Fruit fly (Drosophila melanogaster) whole organism, embryonic: ENCODE data around the gene Ndfip.
A peak's percentile ranks its signal among the peaks of the same experiment; 100 is the strongest.

Experiments used
- Asciz ChIP-seq: fragments of 200-800 bp; sonication (Bioruptor generic); optimal IDR thresholded peaks from 2 replicates; lab custom pipeline; 2017; ENCODE audit warnings: missing biosample characterization, mild to moderate bottlenecking, missing genetic modification characterization, missing genetic modification reagents
- BEAF-32 ChIP-seq: fragments of 200-800 bp; sonication (Bioruptor generic); optimal IDR thresholded peaks from 3 replicates; lab custom pipeline; 2017; ENCODE audit warnings: missing biosample characterization, missing genetic modification characterization, mild to moderate bottlenecking, moderate library complexity, missing genetic modification reagents
- BtbVII ChIP-seq: fragments of 200-800 bp; sonication (Bioruptor generic); optimal IDR thresholded peaks from 3 replicates; lab custom pipeline; 2017; ENCODE audit warnings: missing biosample characterization, mild to moderate bottlenecking, missing genetic modification characterization
- CG10274 ChIP-seq: fragments of 200-800 bp; sonication (Bioruptor generic); optimal IDR thresholded peaks from 3 replicates; lab custom pipeline; 2017; ENCODE audit warnings: missing biosample characterization, mild to moderate bottlenecking, missing genetic modification characterization
- CG11093 ChIP-seq: fragments of 200-800 bp; sonication (Bioruptor generic); IDR thresholded peaks from 3 replicates; pipeline ENCODE4 v1.3.6; 2022; ENCODE audit warnings: missing biosample characterization, missing genetic modification characterization
- CG11398 ChIP-seq: fragments of 200-800 bp; sonication (Bioruptor generic); optimal IDR thresholded peaks from 2 replicates; lab custom pipeline; 2016; ENCODE audit warnings: missing biosample characterization, missing genetic modification characterization
- CG12219 ChIP-seq: fragments of 200-800 bp; sonication (Bioruptor generic); optimal IDR thresholded peaks from 3 replicates; lab custom pipeline; 2018; ENCODE audit warnings: missing biosample characterization, mild to moderate bottlenecking, missing genetic modification characterization
- CG13424 ChIP-seq: fragments of 200-800 bp; sonication (Bioruptor generic); optimal IDR thresholded peaks from 2 replicates; lab custom pipeline; 2019; ENCODE audit warnings: missing biosample characterization, mild to moderate bottlenecking, missing genetic modification characterization, moderate library complexity
- CG14441 ChIP-seq: fragments of 200-800 bp; sonication (Bioruptor generic); IDR thresholded peaks from 2 replicates; pipeline ENCODE4 v1.3.6; 2022; ENCODE audit warnings: missing biosample characterization, missing genetic modification characterization
- CG15011 ChIP-seq: fragments of 200-800 bp; sonication (Bioruptor generic); optimal IDR thresholded peaks from 3 replicates; lab custom pipeline; 2018; ENCODE audit warnings: missing biosample characterization, mild to moderate bottlenecking, missing genetic modification characterization
- CG15073 ChIP-seq: fragments of 200-800 bp; sonication (Bioruptor generic); optimal IDR thresholded peaks from 2 replicates; lab custom pipeline; 2016; ENCODE audit warnings: missing biosample characterization, missing genetic modification characterization
- CG1602 ChIP-seq: fragments of 200-800 bp; sonication (Bioruptor generic); optimal IDR thresholded peaks from 3 replicates; lab custom pipeline; 2016; ENCODE audit warnings: missing biosample characterization, missing genetic modification characterization
- CG17802 ChIP-seq: fragments of 200-800 bp; sonication (Bioruptor generic); optimal IDR thresholded peaks from 2 replicates; lab custom pipeline; 2018; ENCODE audit warnings: missing biosample characterization, mild to moderate bottlenecking, missing genetic modification characterization, moderate library complexity
- CG2120 ChIP-seq: fragments of 200-800 bp; sonication (Bioruptor generic); optimal IDR thresholded peaks from 3 replicates; lab custom pipeline; 2016; ENCODE audit warnings: missing biosample characterization, missing genetic modification characterization
- CG32767 ChIP-seq: fragments of 200-800 bp; sonication (Bioruptor generic); IDR thresholded peaks from 2 replicates; pipeline ENCODE4 v1.3.6; 2022; ENCODE audit warnings: missing biosample characterization, missing genetic modification characterization
- CG4282 ChIP-seq: fragments of 200-800 bp; sonication (Bioruptor generic); optimal IDR thresholded peaks from 2 replicates; lab custom pipeline; 2016; ENCODE audit warnings: missing biosample characterization, missing genetic modification characterization
- CG7839 ChIP-seq: fragments of 200-800 bp; sonication (Bioruptor generic); optimal IDR thresholded peaks from 3 replicates; lab custom pipeline; 2018; ENCODE audit warnings: missing biosample characterization, mild to moderate bottlenecking, missing genetic modification characterization, moderate library complexity
- CG9437 ChIP-seq: fragments of 200-800 bp; sonication (Bioruptor generic); optimal IDR thresholded peaks from 2 replicates; lab custom pipeline; 2018; ENCODE audit warnings: missing biosample characterization, mild to moderate bottlenecking, missing genetic modification characterization
- CTCF ChIP-seq: fragments of 200-800 bp; sonication (Bioruptor generic); optimal IDR thresholded peaks from 2 replicates; lab custom pipeline; 2017; ENCODE audit warnings: missing biosample characterization, mild to moderate bottlenecking, missing genetic modification characterization, moderate library complexity
- CkIIα-i1 ChIP-seq: fragments of 200-800 bp; sonication (Bioruptor generic); IDR thresholded peaks from 2 replicates; pipeline ENCODE4 v1.3.6; 2022; ENCODE audit warnings: missing biosample characterization, missing genetic modification characterization
- Hand ChIP-seq: fragments of 200-800 bp; sonication (Bioruptor generic); optimal IDR thresholded peaks from 2 replicates; lab custom pipeline; 2017; ENCODE audit warnings: mild to moderate bottlenecking, missing biosample characterization, missing genetic modification reagents, missing genetic modification characterization
- Hey ChIP-seq: fragments of 200-800 bp; sonication (Bioruptor generic); optimal IDR thresholded peaks from 3 replicates; lab custom pipeline; 2018; ENCODE audit warnings: missing biosample characterization, mild to moderate bottlenecking, missing genetic modification characterization
- Hr3 ChIP-seq: fragments of 200-800 bp; sonication (Bioruptor generic); optimal IDR thresholded peaks from 3 replicates; lab custom pipeline; 2016; ENCODE audit warnings: missing biosample characterization, missing genetic modification characterization
- Hr39 ChIP-seq: fragments of >200 bp; optimal IDR thresholded peaks from 2 replicates; lab custom pipeline; 2017
- Hsf ChIP-seq: fragments of 200-800 bp; sonication (Bioruptor generic); optimal IDR thresholded peaks from 3 replicates; lab custom pipeline; 2016; ENCODE audit warnings: missing biosample characterization, missing genetic modification characterization
- Jarid2 ChIP-seq: fragments of 200-800 bp; sonication (Bioruptor generic); optimal IDR thresholded peaks from 3 replicates; lab custom pipeline; 2017; ENCODE audit warnings: mild to moderate bottlenecking, missing biosample characterization, missing genetic modification reagents, missing genetic modification characterization
- NC2α ChIP-seq: fragments of 200-800 bp; sonication (Bioruptor generic); optimal IDR thresholded peaks from 2 replicates; lab custom pipeline; 2016; ENCODE audit warnings: missing biosample characterization, missing genetic modification characterization
- Oaz ChIP-seq: fragments of 200-800 bp; sonication (Bioruptor generic); IDR thresholded peaks from 2 replicates; pipeline ENCODE4 v1.3.6; 2022; ENCODE audit warnings: missing biosample characterization, missing genetic modification characterization
- Sox100B ChIP-seq: fragments of 200-800 bp; sonication (Bioruptor generic); optimal IDR thresholded peaks from 3 replicates; lab custom pipeline; 2018; ENCODE audit warnings: missing biosample characterization, mild to moderate bottlenecking, missing genetic modification characterization
- TFAM ChIP-seq: fragments of 200-800 bp; sonication (Bioruptor generic); optimal IDR thresholded peaks from 2 replicates; lab custom pipeline; 2017; ENCODE audit warnings: missing biosample characterization, missing genetic modification characterization, inconsistent platforms
- Tbp ChIP-seq: fragments of >200 bp; optimal IDR thresholded peaks from 2 replicates; lab custom pipeline; 2018; ENCODE audit warnings: missing biosample characterization, missing genetic modification characterization
- ac ChIP-seq: fragments of 200-800 bp; sonication (Bioruptor generic); optimal IDR thresholded peaks from 3 replicates; lab custom pipeline; 2017; ENCODE audit warnings: missing biosample characterization, mild to moderate bottlenecking, missing genetic modification characterization
- al ChIP-seq: fragments of 200-800 bp; sonication (Bioruptor generic); IDR thresholded peaks from 2 replicates; pipeline ENCODE4 v1.3.6; 2022; ENCODE audit warnings: missing biosample characterization, missing genetic modification characterization
- aop ChIP-seq: fragments of 200-800 bp; sonication (Bioruptor generic); IDR thresholded peaks from 2 replicates; pipeline ENCODE4 v1.3.6; 2022; ENCODE audit warnings: missing biosample characterization, missing genetic modification characterization
- ara ChIP-seq: fragments of 200-800 bp; sonication (Bioruptor generic); IDR thresholded peaks from 2 replicates; pipeline ENCODE4 v1.3.6; 2022; ENCODE audit warnings: missing biosample characterization, missing genetic modification characterization
- bbx ChIP-seq: fragments of 200-800 bp; sonication (Bioruptor generic); IDR thresholded peaks from 2 replicates; pipeline ENCODE4 v1.3.6; 2022; ENCODE audit warnings: missing biosample characterization, missing genetic modification characterization; ENCODE audit not compliant: partially characterized antibody
- cas ChIP-seq: fragments of 200-800 bp; sonication (Bioruptor generic); IDR thresholded peaks from 2 replicates; pipeline ENCODE4 v1.3.6; 2022; ENCODE audit warnings: missing biosample characterization, missing genetic modification characterization
- caup ChIP-seq: fragments of 200-800 bp; sonication (Bioruptor generic); optimal IDR thresholded peaks from 3 replicates; lab custom pipeline; 2017; ENCODE audit warnings: missing biosample characterization, mild to moderate bottlenecking, missing genetic modification characterization, moderate library complexity; ENCODE audit not compliant: severe bottlenecking
- chm ChIP-seq: fragments of 200-800 bp; sonication (Bioruptor generic); IDR thresholded peaks from 2 replicates; pipeline ENCODE4 v1.3.6; 2022; ENCODE audit warnings: missing biosample characterization, missing genetic modification characterization
- dm ChIP-seq: fragments of 200-800 bp; sonication (Bioruptor generic); optimal IDR thresholded peaks from 3 replicates; lab custom pipeline; 2016; ENCODE audit warnings: missing biosample characterization, missing genetic modification characterization
- dpn ChIP-seq, 2 experiments: fragments of 200-800 bp; sonication (Bioruptor generic); optimal IDR thresholded peaks; 3 replicates each; lab custom pipeline; 2016; ENCODE audit warnings: missing biosample characterization in 2 of 2, missing genetic modification characterization in 2 of 2
- eyg ChIP-seq: fragments of 200-800 bp; sonication (Bioruptor generic); optimal IDR thresholded peaks from 3 replicates; lab custom pipeline; 2016; ENCODE audit warnings: missing biosample characterization, missing genetic modification characterization
- jigr1 ChIP-seq: fragments of 200-800 bp; sonication (Bioruptor generic); IDR thresholded peaks from 3 replicates; pipeline ENCODE4 v1.3.6; 2022; ENCODE audit warnings: missing biosample characterization, missing genetic modification characterization
- klu ChIP-seq: fragments of 200-800 bp; sonication (Bioruptor generic); IDR thresholded peaks from 2 replicates; pipeline ENCODE4 v1.3.6; 2022; ENCODE audit warnings: missing biosample characterization, missing genetic modification characterization
- lilli ChIP-seq: fragments of 200-800 bp; sonication (Bioruptor generic); optimal IDR thresholded peaks from 3 replicates; lab custom pipeline; 2016; ENCODE audit warnings: missing biosample characterization, missing genetic modification characterization
- lov ChIP-seq, 2 experiments: fragments of 200-800 bp in 1 of 2; fragments of >200 bp in 1 of 2; sonication (Bioruptor generic) in 1 of 2; IDR thresholded peaks in 1 of 2; optimal IDR thresholded peaks in 1 of 2; 2 replicates in 1 of 2; 3 replicates in 1 of 2; pipeline versions ENCODE4 v1.3.6 to Lab custom; 2017 to 2022; ENCODE audit warnings: missing biosample characterization in 1 of 2, missing genetic modification characterization in 1 of 2
- mam ChIP-seq: fragments of 200-800 bp; sonication (Bioruptor generic); optimal IDR thresholded peaks from 3 replicates; lab custom pipeline; 2016; ENCODE audit warnings: missing biosample characterization, missing genetic modification characterization
- prd ChIP-seq, 3 experiments: fragments of >200 bp in 2 of 3; fragments of 200-800 bp in 1 of 3; sonication (Bioruptor generic) in 1 of 3; optimal IDR thresholded peaks in 2 of 3; IDR thresholded peaks in 1 of 3; 2 replicates in 2 of 3; 3 replicates in 1 of 3; pipeline versions ENCODE4 v1.3.6 to Lab custom; 2017 to 2022; ENCODE audit warnings: missing biosample characterization in 1 of 3, missing genetic modification characterization in 1 of 3
- scrt ChIP-seq: fragments of 200-800 bp; sonication (Bioruptor generic); optimal IDR thresholded peaks from 2 replicates; lab custom pipeline; 2018; ENCODE audit warnings: missing biosample characterization, mild to moderate bottlenecking, missing genetic modification characterization, moderate library complexity
- ttk ChIP-seq: fragments of 200-800 bp; sonication (Bioruptor generic); IDR thresholded peaks from 2 replicates; pipeline ENCODE4 v2.1.2; 2022; ENCODE audit warnings: missing biosample characterization, missing genetic modification characterization
- vfl ChIP-seq: fragments of 200-800 bp; sonication (Bioruptor generic); optimal IDR thresholded peaks from 2 replicates; lab custom pipeline; 2016; ENCODE audit warnings: missing biosample characterization, missing genetic modification characterization
- z ChIP-seq: fragments of 200-800 bp; sonication (Bioruptor generic); IDR thresholded peaks from 3 replicates; pipeline ENCODE4 v1.3.6; 2022; ENCODE audit warnings: missing biosample characterization, missing genetic modification characterization

Gene Ndfip

dm6 chr3L:17655837-17656308 is 1.8 kb upstream of the Ndfip start (continued):
- TF ChIP-seq CG4282 (peak; percentile 6), CG1602 (GFP tag; lab: Kevin White, UChicago) (no peak), CG11093 (no peak), CTCF (GFP tag; lab: Kevin White, UChicago) (peak; percentile 66), ac (GFP tag; lab: Kevin White, UChicago) (no peak), ara (GFP tag; lab: Robert Waterston, UW) (no peak), bbx (no peak), NC2α (GFP tag; lab: Kevin White, UChicago) (no peak), Tbp (GFP tag; lab: Kevin White, UChicago) (no peak), chm (GFP tag; lab: Robert Waterston, UW) (no peak), dpn (GFP tag; optimal IDR thresholded peaks at IDR 0.05; lab: Kevin White, UChicago) (no peak), CG32767 (no peak), mam (GFP tag; lab: Kevin White, UChicago) (no peak), z (GFP tag; lab: Robert Waterston, UW) (no peak), eyg (GFP tag; lab: Kevin White, UChicago) (no peak), CG15073 (GFP tag; lab: Kevin White, UChicago) (no peak), TFAM (GFP tag; lab: Kevin White, UChicago) (no peak), CkIIα-i1 (no peak), lov (optimal IDR thresholded peaks at IDR 0.05; lab: Kevin White, UChicago) (no peak), lov (GFP tag; IDR thresholded peaks at IDR 0.05; lab: Robert Waterston, UW) (0 out of 3 replicates have a peak, but pooled peaks have one; percentile 18), CG9437 (GFP tag; lab: Kevin White, UChicago) (no peak), CG2120 (GFP tag; lab: Kevin White, UChicago) (peak; percentile 37), Hr39 (lab: Kevin White, UChicago) (no peak), lilli (GFP tag; lab: Kevin White, UChicago) (no peak), Hsf (no peak), BEAF-32 (GFP tag; lab: Kevin White, UChicago) (no peak), caup (GFP tag; lab: Kevin White, UChicago) (peak; percentile 82), al (GFP tag; lab: Robert Waterston, UW) (no peak), aop (GFP tag; lab: Robert Waterston, UW) (no peak), CG15011 (peak; percentile 19), ttk (GFP tag; lab: Robert Waterston, UW) (no peak), Hey (peak; percentile 68), CG11398 (GFP tag; lab: Kevin White, UChicago) (no peak), BtbVII (GFP tag; lab: Kevin White, UChicago) (peak; percentile 87), CG14441 (GFP tag; lab: Robert Waterston, UW) (no peak), CG7839 (tag; lab: Kevin White, UChicago) (peak; percentile 6), dm (GFP tag; lab: Kevin White, UChicago) (peak; percentile 4), prd (optimal IDR thresholded peaks at IDR 0.05; lab: Kevin White, UChicago) (no peak), prd (GFP tag; IDR thresholded peaks at IDR 0.05; lab: Robert Waterston, UW) (no peak), CG12219 (GFP tag; lab: Kevin White, UChicago) (peak; percentile 44), Hand (peak; percentile 37), Hr3 (GFP tag; lab: Kevin White, UChicago) (no peak), jigr1 (GFP tag; lab: Robert Waterston, UW) (no peak), vfl (GFP tag; lab: Kevin White, UChicago) (no peak), klu (no peak), Oaz (GFP tag; lab: Robert Waterston, UW) (no peak), Asciz (peak; percentile 58), CG13424 (peak; percentile 39), Sox100B (GFP tag; lab: Kevin White, UChicago) (peak; percentile 17), CG10274 (GFP tag; lab: Kevin White, UChicago) (peak; percentile 33), scrt (GFP tag; lab: Kevin White, UChicago) (peak; percentile 42), CG17802 (tag; lab: Kevin White, UChicago) (no peak), cas (no peak), Jarid2 (GFP tag; lab: Kevin White, UChicago) (peak; percentile 27)
